Worm (Caenorhabditis elegans) whole organism, L1 larva: ENCODE measurements around the gene lite-1.

Experiments
- fkh-10 ChIP-seq: sonication (generic microtip); optimal IDR thresholded peaks from 2 replicates; lab custom pipeline; 2017; ENCODE audit warnings: missing biosample characterization, missing genetic modification reagents, missing genetic modification characterization
- lir-3 ChIP-seq: sonication (generic microtip); optimal IDR thresholded peaks from 2 replicates; lab custom pipeline; 2016; ENCODE audit warnings: mild to moderate bottlenecking, missing genetic modification characterization, moderate library complexity, missing compliant biosample characterization; ENCODE audit not compliant: poor library complexity
- nhr-12 ChIP-seq: sonication (generic microtip); optimal IDR thresholded peaks from 2 replicates; lab custom pipeline; 2017; ENCODE audit warnings: missing biosample characterization, missing genetic modification characterization
- nhr-76 ChIP-seq: sonication (generic microtip); optimal IDR thresholded peaks from 2 replicates; lab custom pipeline; 2017; ENCODE audit warnings: missing biosample characterization, missing genetic modification characterization
- snpc-4 ChIP-seq: fragments of 150-350 bp; optimal IDR thresholded peaks from 2 replicates; lab custom pipeline; 2014; ENCODE audit warnings: missing biosample characterization, missing genetic modification characterization
- sup-37 ChIP-seq: fragments of 200-800 bp; sonication (Bioruptor generic); optimal IDR thresholded peaks from 2 replicates; lab custom pipeline; 2018; ENCODE audit warnings: mild to moderate bottlenecking, missing genetic modification characterization, missing compliant biosample characterization

- TF ChIP-seq sup-37 (no peak), snpc-4 (tag; lab: Kevin White, UChicago) (no peak), lir-3 (tag; lab: Kevin White, UChicago) (no peak), fkh-10 (GFP tag; lab: Kevin White, UChicago) (no peak), nhr-12 (tag; lab: Kevin White, UChicago) (no peak), nhr-76 (tag; lab: Kevin White, UChicago) (no peak)
These were observed 33.9 kb downstream of the lite-1 start, which contains the start of gene daf-9 for ce11 chrX:6196627-6197026.
